Worm (Caenorhabditis elegans): ENCODE measurements around the gene Y49F6B.13.

The Y49F6B.13 gene

DNA sequence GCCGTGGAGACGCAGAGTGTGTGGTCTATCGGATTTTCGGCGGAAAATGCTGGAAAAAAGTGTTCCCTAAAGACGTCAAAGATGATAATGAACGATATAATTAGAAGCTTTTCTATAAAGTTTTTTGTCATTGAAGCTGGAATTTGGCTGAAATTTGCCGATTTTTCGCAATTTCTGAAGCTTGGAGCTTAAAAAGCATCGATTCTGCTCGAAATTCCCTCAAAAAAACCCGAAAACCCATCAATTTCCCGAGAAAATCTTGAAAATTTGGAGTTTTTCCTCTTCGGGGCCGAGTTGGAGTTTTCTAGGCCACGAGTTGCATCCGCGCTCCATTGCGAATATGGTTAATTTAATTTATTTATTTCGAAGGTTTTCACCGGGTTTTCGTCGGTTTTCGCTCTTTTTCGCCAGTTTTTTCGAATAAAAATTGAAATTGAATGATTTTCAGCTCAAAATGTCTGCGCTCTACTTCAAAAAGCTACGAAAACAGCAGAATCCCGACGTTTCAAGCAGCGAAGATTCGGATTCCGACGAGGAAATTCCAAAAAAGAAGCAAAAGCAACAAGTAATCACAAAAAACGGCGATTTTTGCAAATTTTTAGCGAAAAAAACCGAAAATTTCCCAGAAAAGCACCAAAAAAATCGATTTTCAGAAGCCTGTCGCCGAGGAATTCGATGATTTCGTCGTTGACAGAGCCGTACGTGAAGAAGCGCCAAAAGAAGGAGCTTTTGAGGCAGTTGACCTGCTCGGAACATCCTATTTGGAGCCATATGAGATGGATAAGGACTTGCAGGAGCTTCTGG, 31.2 kb upstream of the Y49F6B.13 start, which contains the start of the genes col-71 and Y49F6B.2 (continued):
- TF ChIP-seq pha-2 (tag; optimal IDR thresholded peaks at IDR 0.05) (no peak), ceh-24 (tag; optimal IDR thresholded peaks at IDR 0.05) (no peak), elt-2 (tag; optimal IDR thresholded peaks at IDR 0.05) (peak; percentile 67), Y22D7AL.16 (tag; optimal IDR thresholded peaks at IDR 0.05) (no peak), ceh-30 (tag; optimal IDR thresholded peaks at IDR 0.05) (peak; percentile 53), hlh-15 (tag; optimal IDR thresholded peaks at IDR 0.05) (peak; percentile 1), ceh-48 (tag; optimal IDR thresholded peaks at IDR 0.05) (no peak), tbx-2 (tag; optimal IDR thresholded peaks at IDR 0.05) (peak; percentile 83), K02D7.2 (tag; optimal IDR thresholded peaks at IDR 0.05) (no peak), ceh-2 (tag; optimal IDR thresholded peaks at IDR 0.05) (peak; percentile 86), pros-1 (tag; optimal IDR thresholded peaks at IDR 0.05) (no peak), ceh-22 (tag; optimal IDR thresholded peaks at IDR 0.05) (no peak), ceh-6 (GFP tag; optimal IDR thresholded peaks at IDR 0.05) (no peak), ets-4 (tag; optimal IDR thresholded peaks at IDR 0.05) (peak; percentile 88), unc-3 (GFP tag; conservative IDR thresholded peaks at IDR 0.05) (no peak), unc-3 (tag; optimal IDR thresholded peaks at IDR 0.05) (peak; percentile 31), zip-5 (tag; optimal IDR thresholded peaks at IDR 0.05) (peak; percentile 83), gmeb-2 (tag; optimal IDR thresholded peaks at IDR 0.05) (peak; percentile 30), tbx-7 (tag; optimal IDR thresholded peaks at IDR 0.05) (peak; percentile 84), eyg-1 (tag; optimal IDR thresholded peaks at IDR 0.05) (no peak), che-1 (tag; optimal IDR thresholded peaks at IDR 0.05) (peak; percentile 22), C08G9.2 (tag; optimal IDR thresholded peaks at IDR 0.05) (peak; percentile 90), pag-3 (tag; optimal IDR thresholded peaks at IDR 0.05; ENCODE audit: borderline replicate concordance) (no peak), rnt-1 (tag; optimal IDR thresholded peaks at IDR 0.05) (peak; percentile 73), mec-3 (tag; optimal IDR thresholded peaks at IDR 0.05; ENCODE audit: borderline replicate concordance) (peak; percentile 86), ceh-14 (tag; optimal IDR thresholded peaks at IDR 0.05) (peak; percentile 89), unc-86 (tag; optimal IDR thresholded peaks at IDR 0.05) (peak; percentile 34), T23F11.4 (GFP tag; optimal IDR thresholded peaks at IDR 0.05) (no peak), pax-1 (tag; optimal IDR thresholded peaks at IDR 0.05) (peak; percentile 44), ref-2 (tag; optimal IDR thresholded peaks at IDR 0.05) (peak; percentile 76), lim-6 (tag; optimal IDR thresholded peaks at IDR 0.05) (peak; percentile 63), pat-9 (tag; optimal IDR thresholded peaks at IDR 0.05) (no peak), ahr-1 (tag; optimal IDR thresholded peaks at IDR 0.05) (peak; percentile 58), fax-1 (tag; optimal IDR thresholded peaks at IDR 0.05) (peak; percentile 70), lin-11 (tag; optimal IDR thresholded peaks at IDR 0.05) (no peak), fkh-10 (GFP tag; optimal IDR thresholded peaks at IDR 0.05) (no peak), sox-4 (tag; optimal IDR thresholded peaks at IDR 0.05) (no peak), hlh-8 (tag; optimal IDR thresholded peaks at IDR 0.05) (peak; percentile 60), ceh-45 (GFP tag; IDR thresholded peaks at IDR 0.05) (no peak)

DNA sequence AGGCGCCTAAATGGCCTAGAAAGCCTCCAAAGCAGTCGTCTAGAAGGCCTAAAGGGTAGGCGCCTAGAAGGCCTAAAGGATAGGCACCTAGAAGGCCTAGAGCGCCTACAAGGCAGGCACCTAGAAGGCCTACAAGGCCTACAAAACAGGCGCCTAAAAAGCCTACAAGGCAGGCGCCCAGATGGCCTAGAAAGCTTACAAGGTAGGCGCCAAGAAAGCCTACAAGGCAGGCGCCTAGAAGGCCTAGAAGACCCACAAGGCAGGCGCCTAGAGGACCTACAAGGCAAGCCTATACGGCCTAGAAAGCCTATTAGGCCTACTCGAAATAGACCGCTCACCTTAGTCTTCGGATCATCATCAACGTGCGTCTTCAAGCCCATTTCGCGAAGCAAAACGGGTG, 30.5 kb upstream of the Y49F6B.13 start:
- TF ChIP-seq nhr-232 (tag; optimal IDR thresholded peaks at IDR 0.05) (no peak), npax-4 (tag; optimal IDR thresholded peaks at IDR 0.05) (no peak), ceh-45 (GFP tag; IDR thresholded peaks at IDR 0.05) (0 out of 2 replicates have a peak, but pooled peaks have one; percentile 6), K02D7.2 (tag; optimal IDR thresholded peaks at IDR 0.05) (no peak)

All from whole organism, late embryonic.